Fruit fly (Drosophila melanogaster) whole organism, embryonic: Measurements from ENCODE around the gene CG6497.

Experiments used
- B-H2 ChIP-seq: fragments of 200-800 bp; sonication (Bioruptor generic); optimal IDR thresholded peaks from 2 replicates; lab custom pipeline; 2018; ENCODE audit warnings: missing biosample characterization, mild to moderate bottlenecking, missing genetic modification characterization
- D19B ChIP-seq: fragments of 200-800 bp; sonication (Bioruptor generic); optimal IDR thresholded peaks from 2 replicates; lab custom pipeline; 2017; ENCODE audit warnings: missing biosample characterization, mild to moderate bottlenecking, missing genetic modification characterization
- Dp ChIP-seq: fragments of 200-800 bp; sonication (Bioruptor generic); optimal IDR thresholded peaks from 2 replicates; lab custom pipeline; 2018; ENCODE audit warnings: missing biosample characterization, mild to moderate bottlenecking, missing genetic modification characterization, moderate library complexity
- danr ChIP-seq: fragments of 200-800 bp; sonication (Bioruptor generic); IDR thresholded peaks from 2 replicates; pipeline ENCODE4 v1.3.6; 2022; ENCODE audit warnings: missing biosample characterization, missing genetic modification characterization
- emc ChIP-seq: fragments of 200-800 bp; sonication (Bioruptor generic); optimal IDR thresholded peaks from 2 replicates; lab custom pipeline; 2016; ENCODE audit warnings: missing biosample characterization, missing genetic modification characterization
- tgo ChIP-seq: fragments of 200-800 bp; sonication (Bioruptor generic); IDR thresholded peaks from 3 replicates; pipeline ENCODE4 v1.3.6; 2022; ENCODE audit warnings: missing biosample characterization, missing genetic modification characterization

DNA sequence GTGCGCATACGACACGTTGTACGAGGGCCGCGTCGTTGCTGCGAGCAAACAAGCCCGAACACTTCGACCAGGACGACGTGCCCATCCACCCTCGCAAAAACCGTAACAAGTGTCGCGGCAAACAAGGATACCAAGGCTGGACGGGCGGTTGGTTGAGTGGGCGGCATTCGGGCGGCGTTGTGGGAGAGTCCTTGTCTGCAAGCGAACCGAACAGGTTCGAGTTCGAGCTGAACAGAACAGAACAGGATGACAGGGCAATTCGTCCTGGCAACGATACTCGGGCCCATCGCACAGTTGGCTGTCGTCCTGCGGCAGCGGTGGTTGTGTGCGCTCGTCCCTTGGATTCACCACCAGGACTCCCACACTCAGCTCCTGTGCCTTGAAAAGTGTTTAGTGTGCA lies 15.7 kb upstream of the CG6497 start:
- no peak for TF ChIP-seq tgo (GFP tag; lab: Robert Waterston, UW)
- no peak for TF ChIP-seq danr
- no peak for TF ChIP-seq B-H2 (GFP tag; lab: Kevin White, UChicago)
- TF ChIP-seq D19B (GFP tag; lab: Kevin White, UChicago): no peak
- TF ChIP-seq emc: no peak
- TF ChIP-seq Dp: no peak
